Worm (Caenorhabditis elegans) whole organism, L2 larva: ENCODE data around the gene ZK1098.9.

Experiments used
- C34F6.9 ChIP-seq: fragments of 150-350 bp; optimal IDR thresholded peaks from 2 replicates; lab custom pipeline; 2014; ENCODE audit warnings: missing biosample characterization, missing genetic modification characterization
- F13H6.1 ChIP-seq: sonication (generic microtip); optimal IDR thresholded peaks from 2 replicates; lab custom pipeline; 2016; ENCODE audit warnings: missing genetic modification characterization, missing compliant biosample characterization
- R02D3.7 ChIP-seq: fragments of 150-350 bp; optimal IDR thresholded peaks from 2 replicates; lab custom pipeline; 2014; ENCODE audit warnings: missing biosample characterization, missing genetic modification characterization
- Y55F3AM.14 ChIP-seq: fragments of 200-800 bp; sonication (Bioruptor generic); optimal IDR thresholded peaks from 2 replicates; lab custom pipeline; 2018; ENCODE audit warnings: mild to moderate bottlenecking, missing genetic modification characterization, missing compliant biosample characterization
- ZK546.5 ChIP-seq: sonication (generic microtip); optimal IDR thresholded peaks from 2 replicates; lab custom pipeline; 2017; ENCODE audit warnings: missing biosample characterization, missing genetic modification characterization
- aly-2 ChIP-seq: fragments of 150-350 bp; optimal IDR thresholded peaks from 2 replicates; lab custom pipeline; 2014; ENCODE audit warnings: missing biosample characterization, missing genetic modification characterization
- ama-1 ChIP-seq: fragments of 150-350 bp; optimal IDR thresholded peaks from 2 replicates; lab custom pipeline; 2018; ENCODE audit warnings: inconsistent platforms
- blmp-1 ChIP-seq: sonication (generic microtip); optimal IDR thresholded peaks from 2 replicates; lab custom pipeline; 2017; ENCODE audit warnings: missing genetic modification characterization, mild to moderate bottlenecking, missing compliant biosample characterization, antibody characterized with exemption, moderate library complexity; ENCODE audit not compliant: insufficient read depth
- ceh-16 ChIP-seq: fragments of 150-350 bp; optimal IDR thresholded peaks from 2 replicates; lab custom pipeline; 2014; ENCODE audit warnings: missing biosample characterization, missing genetic modification characterization
- ceh-82 ChIP-seq: fragments of 150-350 bp; optimal IDR thresholded peaks from 2 replicates; lab custom pipeline; 2014; ENCODE audit warnings: missing biosample characterization, missing genetic modification characterization
- crh-2 ChIP-seq: sonication (generic microtip); optimal IDR thresholded peaks from 2 replicates; lab custom pipeline; 2017; ENCODE audit warnings: missing biosample characterization, missing genetic modification characterization
- dmd-4 ChIP-seq: sonication (generic microtip); optimal IDR thresholded peaks from 2 replicates; lab custom pipeline; 2017; ENCODE audit warnings: missing biosample characterization, missing genetic modification characterization
- egl-27 ChIP-seq: sonication (generic microtip); optimal IDR thresholded peaks from 3 replicates; lab custom pipeline; 2017; ENCODE audit warnings: missing biosample characterization, missing genetic modification reagents, missing genetic modification characterization
- elt-1 ChIP-seq: fragments of 150-350 bp; optimal IDR thresholded peaks from 2 replicates; lab custom pipeline; 2014; ENCODE audit warnings: missing biosample characterization, missing genetic modification characterization
- elt-3 ChIP-seq: sonication (generic microtip); optimal IDR thresholded peaks from 2 replicates; lab custom pipeline; 2017; ENCODE audit warnings: missing biosample characterization, missing genetic modification characterization
- fos-1 ChIP-seq: fragments of 150-350 bp; optimal IDR thresholded peaks from 2 replicates; lab custom pipeline; 2014; ENCODE audit warnings: missing biosample characterization, missing genetic modification characterization
- gmeb-1 ChIP-seq: fragments of 150-350 bp; optimal IDR thresholded peaks from 2 replicates; lab custom pipeline; 2014; ENCODE audit warnings: missing biosample characterization, missing genetic modification characterization
- lin-11 ChIP-seq: fragments of 150-350 bp; sonication (generic microtip); optimal IDR thresholded peaks from 2 replicates; lab custom pipeline; 2014; ENCODE audit warnings: missing biosample characterization, missing genetic modification characterization, inconsistent platforms, mixed read lengths
- lin-13 ChIP-seq: fragments of 150-350 bp; optimal IDR thresholded peaks from 2 replicates; lab custom pipeline; 2014; ENCODE audit warnings: missing biosample characterization, missing genetic modification reagents, missing genetic modification characterization
- lin-39 ChIP-seq: fragments of 150-350 bp; optimal IDR thresholded peaks from 2 replicates; lab custom pipeline; 2014; ENCODE audit warnings: missing biosample characterization, missing genetic modification reagents, missing genetic modification characterization
- lsy-2 ChIP-seq, 2 experiments: fragments of 150-350 bp in 1 of 2; sonication (generic microtip) in 1 of 2; optimal IDR thresholded peaks; 2 replicates each; lab custom pipeline; 2014 to 2017; ENCODE audit warnings: missing biosample characterization in 2 of 2, missing genetic modification characterization in 2 of 2
- mab-5 ChIP-seq: fragments of 150-350 bp; optimal IDR thresholded peaks from 2 replicates; lab custom pipeline; 2014; ENCODE audit warnings: missing biosample characterization, missing genetic modification characterization
- mbf-1 ChIP-seq: sonication (generic microtip); optimal IDR thresholded peaks from 2 replicates; lab custom pipeline; 2017; ENCODE audit warnings: missing biosample characterization, missing genetic modification characterization
- mdl-1 ChIP-seq, 2 experiments: fragments of 150-350 bp in 1 of 2; sonication (generic microtip) in 1 of 2; optimal IDR thresholded peaks; 2 replicates each; lab custom pipeline; 2017; ENCODE audit warnings: missing biosample characterization in 2 of 2, missing genetic modification characterization in 2 of 2
- nhr-10 ChIP-seq: sonication (generic microtip); optimal IDR thresholded peaks from 2 replicates; lab custom pipeline; 2017; ENCODE audit warnings: missing biosample characterization, missing genetic modification characterization
- nhr-11 ChIP-seq: fragments of 150-350 bp; optimal IDR thresholded peaks from 2 replicates; lab custom pipeline; 2014; ENCODE audit warnings: missing biosample characterization, missing genetic modification characterization
- nhr-12 ChIP-seq: fragments of 150-350 bp; optimal IDR thresholded peaks from 2 replicates; lab custom pipeline; 2014; ENCODE audit warnings: missing biosample characterization, missing genetic modification characterization
- nhr-129 ChIP-seq: fragments of 150-350 bp; optimal IDR thresholded peaks from 2 replicates; lab custom pipeline; 2014; ENCODE audit warnings: missing biosample characterization, missing genetic modification characterization
- nhr-21 ChIP-seq: fragments of 150-350 bp; optimal IDR thresholded peaks from 2 replicates; lab custom pipeline; 2014; ENCODE audit warnings: missing biosample characterization, missing genetic modification characterization
- nhr-23 ChIP-seq: fragments of 150-350 bp; optimal IDR thresholded peaks from 2 replicates; lab custom pipeline; 2014; ENCODE audit warnings: missing biosample characterization, missing genetic modification reagents, missing genetic modification characterization
- nhr-237 ChIP-seq: fragments of 150-350 bp; optimal IDR thresholded peaks from 2 replicates; lab custom pipeline; 2014; ENCODE audit warnings: missing biosample characterization, missing genetic modification characterization
- nhr-25 ChIP-seq: fragments of 150-350 bp; sonication (generic microtip); optimal IDR thresholded peaks from 3 replicates; lab custom pipeline; 2014; ENCODE audit warnings: missing biosample characterization, missing genetic modification characterization
- nhr-6 ChIP-seq: fragments of 150-350 bp; optimal IDR thresholded peaks from 2 replicates; lab custom pipeline; 2014; ENCODE audit warnings: missing biosample characterization, missing genetic modification characterization
- nhr-77 ChIP-seq: fragments of 150-350 bp; optimal IDR thresholded peaks from 2 replicates; lab custom pipeline; 2014; ENCODE audit warnings: missing biosample characterization, missing genetic modification characterization
- peb-1 ChIP-seq: fragments of 150-350 bp; optimal IDR thresholded peaks from 2 replicates; lab custom pipeline; 2014; ENCODE audit warnings: missing biosample characterization, missing genetic modification characterization
- sem-4 ChIP-seq: fragments of 150-350 bp; optimal IDR thresholded peaks from 2 replicates; lab custom pipeline; 2014; ENCODE audit warnings: missing biosample characterization, missing genetic modification reagents, missing genetic modification characterization
- skn-1 ChIP-seq: sonication (generic microtip); optimal IDR thresholded peaks from 2 replicates; lab custom pipeline; 2017; ENCODE audit warnings: missing biosample characterization, missing genetic modification characterization
- sma-3 ChIP-seq: sonication (generic microtip); optimal IDR thresholded peaks from 2 replicates; lab custom pipeline; 2016; ENCODE audit warnings: missing genetic modification reagents, missing genetic modification characterization, missing compliant biosample characterization
- sma-9 ChIP-seq, 2 experiments: fragments of 150-350 bp in 1 of 2; sonication (generic microtip) in 1 of 2; optimal IDR thresholded peaks; 2 replicates each; lab custom pipeline; 2014 to 2016; ENCODE audit warnings: missing genetic modification characterization in 2 of 2, mild to moderate bottlenecking in 1 of 2, missing biosample characterization in 1 of 2, missing compliant biosample characterization in 1 of 2, missing genetic modification reagents in 1 of 2, moderate library complexity in 1 of 2
- snpc-4 ChIP-seq: fragments of 150-350 bp; optimal IDR thresholded peaks from 2 replicates; lab custom pipeline; 2014; ENCODE audit warnings: missing biosample characterization, missing genetic modification characterization
- unc-39 ChIP-seq: fragments of 150-350 bp; optimal IDR thresholded peaks from 2 replicates; lab custom pipeline; 2014; ENCODE audit warnings: missing biosample characterization, missing genetic modification characterization
- unc-55 ChIP-seq: fragments of 150-350 bp; sonication (generic microtip); optimal IDR thresholded peaks from 3 replicates; lab custom pipeline; 2014; ENCODE audit warnings: missing biosample characterization, missing genetic modification reagents, missing genetic modification characterization
- unc-62 ChIP-seq: fragments of 150-350 bp; optimal IDR thresholded peaks from 2 replicates; lab custom pipeline; 2014; ENCODE audit warnings: missing biosample characterization, missing genetic modification reagents, missing genetic modification characterization
- zag-1 ChIP-seq: fragments of 150-350 bp; optimal IDR thresholded peaks from 2 replicates; lab custom pipeline; 2014; ENCODE audit warnings: missing biosample characterization, missing genetic modification characterization
- ztf-1 ChIP-seq: fragments of 200-800 bp; sonication (Bioruptor generic); conservative IDR thresholded peaks from 2 replicates; pipeline ENCODE4 v1.3.6; 2022; ENCODE audit warnings: missing genetic modification characterization, missing compliant biosample characterization
- ztf-11 ChIP-seq: sonication (generic microtip); optimal IDR thresholded peaks from 2 replicates; lab custom pipeline; 2017; ENCODE audit warnings: missing biosample characterization, missing genetic modification characterization
- ztf-4 ChIP-seq: fragments of 150-350 bp; optimal IDR thresholded peaks from 2 replicates; lab custom pipeline; 2014; ENCODE audit warnings: missing biosample characterization, missing genetic modification characterization

The ZK1098.9 gene

ce11 chrIII:9546016-9546659 is 1.9 kb downstream of the ZK1098.9 start, which contains the start of gene unc-16:
TSS of gene unc-16 (plus strand) at chrIII:9546258.
- peak; percentile 84 for TF ChIP-seq ama-1
- TF ChIP-seq blmp-1, result no peak
- peak; percentile 91 for TF ChIP-seq F13H6.1 (tag; lab: Kevin White, UChicago)
- peak; percentile 75 for TF ChIP-seq gmeb-1 (tag; lab: Kevin White, UChicago)
- TF ChIP-seq lin-11, result peak; percentile 90
- peak; percentile 96 for TF ChIP-seq unc-55
- no peak for TF ChIP-seq ceh-16
- peak; percentile 66 for TF ChIP-seq zag-1
- TF ChIP-seq elt-1 (tag; lab: Kevin White, UChicago), result no peak
- no peak for TF ChIP-seq lin-39 (tag; lab: Kevin White, UChicago)
- TF ChIP-seq unc-62, result no peak
- TF ChIP-seq aly-2 (tag; lab: Kevin White, UChicago), result no peak
- peak; percentile 83 for TF ChIP-seq snpc-4 (tag; lab: Kevin White, UChicago)
- TF ChIP-seq ceh-82, result peak; percentile 81
- TF ChIP-seq egl-27 (tag; lab: Kevin White, UChicago), result peak; percentile 73
- peak; percentile 64 to 91 for TF ChIP-seq mdl-1 (tag; optimal IDR thresholded peaks at IDR 0.05; lab: Kevin White, UChicago)
- TF ChIP-seq R02D3.7 (tag; lab: Kevin White, UChicago), result no peak
- no peak for TF ChIP-seq nhr-12 (tag; lab: Kevin White, UChicago)
- peak; percentile 85 for TF ChIP-seq nhr-129
- TF ChIP-seq nhr-6 (tag; lab: Kevin White, UChicago), result peak; percentile 54
- peak; percentile 80 for TF ChIP-seq sma-3 (GFP tag; lab: Kevin White, UChicago)
- no peak for TF ChIP-seq ztf-11 (tag; lab: Kevin White, UChicago)
- TF ChIP-seq sem-4 (tag; lab: Kevin White, UChicago), result peak; percentile 82
- TF ChIP-seq nhr-23 (tag; lab: Kevin White, UChicago), result no peak
- TF ChIP-seq peb-1 (tag; lab: Kevin White, UChicago), result no peak
- peak; percentile 21 for TF ChIP-seq fos-1 (tag; lab: Kevin White, UChicago)
- TF ChIP-seq dmd-4 (tag; lab: Kevin White, UChicago), result no peak
- no peak for TF ChIP-seq ztf-1 (GFP tag; lab: Robert Waterston, UW)
- TF ChIP-seq skn-1, result no peak
- peak; percentile 69 for TF ChIP-seq lin-13 (GFP tag; lab: Kevin White, UChicago)
- TF ChIP-seq nhr-25 (tag; lab: Kevin White, UChicago), result peak; percentile 84
- TF ChIP-seq elt-3, result no peak
- TF ChIP-seq nhr-237 (tag; lab: Kevin White, UChicago), result no peak
- TF ChIP-seq sma-9 (GFP tag; optimal IDR thresholded peaks at IDR 0.05; lab: Kevin White, UChicago), result peak; percentile 78
- TF ChIP-seq sma-9 (tag; optimal IDR thresholded peaks at IDR 0.05; lab: Kevin White, UChicago), result no peak
- no peak for TF ChIP-seq nhr-77 (tag; lab: Kevin White, UChicago)
- peak; percentile 99 to 100 for TF ChIP-seq lsy-2 (tag; optimal IDR thresholded peaks at IDR 0.05; lab: Kevin White, UChicago)
- TF ChIP-seq nhr-11 (tag; lab: Kevin White, UChicago), result no peak
- peak; percentile 62 for TF ChIP-seq ztf-4 (tag; lab: Kevin White, UChicago)
- peak; percentile 2 for TF ChIP-seq Y55F3AM.14 (GFP tag; lab: Kevin White, UChicago)
- peak; percentile 9 for TF ChIP-seq ZK546.5
- TF ChIP-seq nhr-21 (tag; lab: Kevin White, UChicago), result peak; percentile 76
- no peak for TF ChIP-seq unc-39
- TF ChIP-seq mbf-1, result no peak
- TF ChIP-seq crh-2, result peak; percentile 89
- peak; percentile 98 for TF ChIP-seq C34F6.9
- no peak for TF ChIP-seq nhr-10 (tag; lab: Kevin White, UChicago)
- TF ChIP-seq mab-5, result peak; percentile 80
